Fruit fly (Drosophila melanogaster) whole organism, embryonic: Measurements from ENCODE around the gene Naxd.
A peak's percentile ranks its signal among the peaks of the same experiment; 100 is the strongest.

ENCODE experiments used
- CG10543 ChIP-seq: fragments of 200-800 bp; sonication (Bioruptor generic); optimal IDR thresholded peaks from 3 replicates; lab custom pipeline; 2017; ENCODE audit warnings: missing biosample characterization, mild to moderate bottlenecking, missing genetic modification characterization, moderate library complexity
- CG11504 ChIP-seq: fragments of 200-800 bp; sonication (Bioruptor generic); optimal IDR thresholded peaks from 3 replicates; lab custom pipeline; 2019; ENCODE audit warnings: missing biosample characterization, mild to moderate bottlenecking, missing genetic modification characterization, moderate library complexity
- CG12155 ChIP-seq: fragments of 200-800 bp; sonication (Bioruptor generic); optimal IDR thresholded peaks from 3 replicates; lab custom pipeline; 2016; ENCODE audit warnings: missing biosample characterization, missing genetic modification characterization
- CG13287 ChIP-seq: fragments of 200-800 bp; sonication (Bioruptor generic); IDR thresholded peaks from 2 replicates; pipeline ENCODE4 v1.3.6; 2022; ENCODE audit warnings: missing biosample characterization, missing genetic modification characterization; ENCODE audit not compliant: partially characterized antibody
- CG13894 ChIP-seq: fragments of 200-800 bp; sonication (Bioruptor generic); optimal IDR thresholded peaks from 3 replicates; lab custom pipeline; 2018; ENCODE audit warnings: missing biosample characterization, mild to moderate bottlenecking, missing genetic modification characterization, moderate library complexity
- CG14710 ChIP-seq: fragments of 200-800 bp; sonication (Bioruptor generic); optimal IDR thresholded peaks from 3 replicates; lab custom pipeline; 2019; ENCODE audit warnings: missing biosample characterization, mild to moderate bottlenecking, missing genetic modification characterization, moderate library complexity
- CG15011 ChIP-seq: fragments of 200-800 bp; sonication (Bioruptor generic); optimal IDR thresholded peaks from 3 replicates; lab custom pipeline; 2018; ENCODE audit warnings: missing biosample characterization, mild to moderate bottlenecking, missing genetic modification characterization
- CG17186 ChIP-seq: fragments of 200-800 bp; sonication (Bioruptor generic); optimal IDR thresholded peaks from 3 replicates; lab custom pipeline; 2017; ENCODE audit warnings: missing biosample characterization, missing genetic modification reagents, missing genetic modification characterization
- CG17385 ChIP-seq: fragments of 200-800 bp; sonication (Bioruptor generic); optimal IDR thresholded peaks from 3 replicates; lab custom pipeline; 2018; ENCODE audit warnings: missing biosample characterization, mild to moderate bottlenecking, missing genetic modification characterization
- CG18599 ChIP-seq: fragments of 200-800 bp; sonication (Bioruptor generic); optimal IDR thresholded peaks from 3 replicates; lab custom pipeline; 2017; ENCODE audit warnings: missing biosample characterization, missing genetic modification characterization, mild to moderate bottlenecking, moderate library complexity, missing genetic modification reagents
- CG31441 ChIP-seq: fragments of 200-800 bp; sonication (Bioruptor generic); IDR thresholded peaks from 2 replicates; pipeline ENCODE4 v1.3.6; 2022; ENCODE audit warnings: missing biosample characterization, missing genetic modification characterization
- CG3163 ChIP-seq: fragments of 200-800 bp; sonication (Bioruptor generic); optimal IDR thresholded peaks from 3 replicates; lab custom pipeline; 2016; ENCODE audit warnings: missing biosample characterization, missing genetic modification characterization
- CG3995 ChIP-seq: fragments of 200-800 bp; sonication (Bioruptor generic); optimal IDR thresholded peaks from 3 replicates; lab custom pipeline; 2016; ENCODE audit warnings: missing biosample characterization, missing genetic modification characterization
- CG4360 ChIP-seq: fragments of 200-800 bp; sonication (Bioruptor generic); IDR thresholded peaks from 2 replicates; pipeline ENCODE4 v1.3.6; 2022; ENCODE audit warnings: missing biosample characterization, missing genetic modification characterization
- CG7928 ChIP-seq: fragments of 200-800 bp; sonication (Bioruptor generic); optimal IDR thresholded peaks from 2 replicates; lab custom pipeline; 2017; ENCODE audit warnings: missing biosample characterization, mild to moderate bottlenecking, missing genetic modification characterization
- CG8281 ChIP-seq: fragments of 200-800 bp; sonication (Bioruptor generic); optimal IDR thresholded peaks from 2 replicates; lab custom pipeline; 2018; ENCODE audit warnings: missing biosample characterization, mild to moderate bottlenecking, missing genetic modification characterization, moderate library complexity
- D ChIP-seq, 2 experiments: fragments of 200-800 bp in 1 of 2; fragments of >200 bp in 1 of 2; sonication (Bioruptor generic) in 1 of 2; optimal IDR thresholded peaks; 2 replicates in 1 of 2; 3 replicates in 1 of 2; lab custom pipeline; 2017; ENCODE audit warnings: mild to moderate bottlenecking in 1 of 2, missing biosample characterization in 1 of 2, missing genetic modification characterization in 1 of 2, missing genetic modification reagents in 1 of 2
- Dbx ChIP-seq: fragments of 200-800 bp; sonication (Bioruptor generic); IDR thresholded peaks from 3 replicates; pipeline ENCODE4 v1.3.6; 2022; ENCODE audit warnings: missing biosample characterization, missing genetic modification characterization
- Eip74EF ChIP-seq, 2 experiments: fragments of 200-800 bp in 1 of 2; fragments of >200 bp in 1 of 2; sonication (Bioruptor generic) in 1 of 2; optimal IDR thresholded peaks; 2 replicates each; lab custom pipeline; 2017 to 2019; ENCODE audit warnings: missing biosample characterization in 2 of 2, missing genetic modification characterization in 2 of 2, mild to moderate bottlenecking in 1 of 2, moderate library complexity in 1 of 2
- Mes4 ChIP-seq: fragments of 200-800 bp; sonication (Bioruptor generic); optimal IDR thresholded peaks from 2 replicates; lab custom pipeline; 2016; ENCODE audit warnings: missing biosample characterization, missing genetic modification characterization
- Neu2 ChIP-seq: fragments of 200-800 bp; sonication (Bioruptor generic); optimal IDR thresholded peaks from 3 replicates; lab custom pipeline; 2016; ENCODE audit warnings: missing biosample characterization, missing genetic modification characterization, borderline replicate concordance
- Rfx ChIP-seq: fragments of 200-800 bp; sonication (Bioruptor generic); IDR thresholded peaks from 2 replicates; pipeline ENCODE4 v1.3.6; 2022; ENCODE audit warnings: missing biosample characterization, missing genetic modification characterization
- Scr ChIP-seq: fragments of 200-800 bp; sonication (Bioruptor generic); IDR thresholded peaks from 2 replicates; pipeline ENCODE4 v1.3.6; 2022; ENCODE audit warnings: missing biosample characterization, missing genetic modification characterization; ENCODE audit not compliant: partially characterized antibody
- Trl ChIP-seq, 3 experiments: fragments of >200 bp in 2 of 3; fragments of 200-800 bp in 1 of 3; sonication (Bioruptor generic) in 1 of 3; optimal IDR thresholded peaks; 2 replicates in 1 of 3; 3 replicates in 2 of 3; lab custom pipeline; 2016 to 2017; ENCODE audit warnings: missing biosample characterization in 1 of 3, missing genetic modification characterization in 1 of 3
- Xrp1 ChIP-seq: fragments of 200-800 bp; sonication (Bioruptor generic); IDR thresholded peaks from 2 replicates; pipeline ENCODE4 v1.3.6; 2022; ENCODE audit warnings: missing biosample characterization, missing genetic modification characterization
- bsh ChIP-seq, 2 experiments: fragments of 200-800 bp; sonication (Bioruptor generic); optimal IDR thresholded peaks; 2 replicates each; lab custom pipeline; 2017 to 2018; ENCODE audit warnings: mild to moderate bottlenecking in 2 of 2, missing biosample characterization in 2 of 2, missing genetic modification characterization in 2 of 2, moderate library complexity in 1 of 2
- eve ChIP-seq, 2 experiments: fragments of >200 bp; optimal IDR thresholded peaks; 2 replicates each; lab custom pipeline; 2017; ENCODE audit warnings: missing biosample characterization in 2 of 2, missing genetic modification characterization in 2 of 2
- gem ChIP-seq: fragments of 200-800 bp; sonication (Bioruptor generic); optimal IDR thresholded peaks from 2 replicates; lab custom pipeline; 2019; ENCODE audit warnings: missing biosample characterization, mild to moderate bottlenecking, missing genetic modification characterization, moderate library complexity
- lab ChIP-seq: fragments of 200-800 bp; sonication (Bioruptor generic); optimal IDR thresholded peaks from 3 replicates; lab custom pipeline; 2017; ENCODE audit warnings: missing biosample characterization, missing genetic modification characterization, mild to moderate bottlenecking, moderate library complexity, missing genetic modification reagents
- mam ChIP-seq: fragments of 200-800 bp; sonication (Bioruptor generic); optimal IDR thresholded peaks from 3 replicates; lab custom pipeline; 2016; ENCODE audit warnings: missing biosample characterization, missing genetic modification characterization
- pita ChIP-seq: fragments of 200-800 bp; sonication (Bioruptor generic); optimal IDR thresholded peaks from 2 replicates; lab custom pipeline; 2017; ENCODE audit warnings: missing biosample characterization, mild to moderate bottlenecking, missing genetic modification characterization
- prd ChIP-seq, 3 experiments: fragments of >200 bp in 2 of 3; fragments of 200-800 bp in 1 of 3; sonication (Bioruptor generic) in 1 of 3; optimal IDR thresholded peaks in 2 of 3; IDR thresholded peaks in 1 of 3; 2 replicates in 2 of 3; 3 replicates in 1 of 3; pipeline versions ENCODE4 v1.3.6 to Lab custom; 2017 to 2022; ENCODE audit warnings: missing biosample characterization in 1 of 3, missing genetic modification characterization in 1 of 3
- rib ChIP-seq: fragments of 200-800 bp; sonication (Bioruptor generic); IDR thresholded peaks from 2 replicates; pipeline ENCODE4 v1.3.6; 2022; ENCODE audit warnings: missing biosample characterization, missing genetic modification characterization
- sc ChIP-seq, 3 experiments: fragments of >200 bp in 2 of 3; fragments of 200-800 bp in 1 of 3; sonication (Bioruptor generic) in 1 of 3; optimal IDR thresholded peaks; 2 replicates in 2 of 3; 3 replicates in 1 of 3; lab custom pipeline; 2017; ENCODE audit warnings: mild to moderate bottlenecking in 1 of 3, missing biosample characterization in 1 of 3, missing genetic modification characterization in 1 of 3, missing genetic modification reagents in 1 of 3
- schlank ChIP-seq: fragments of 200-800 bp; sonication (Bioruptor generic); optimal IDR thresholded peaks from 2 replicates; lab custom pipeline; 2018; ENCODE audit warnings: missing biosample characterization, mild to moderate bottlenecking, missing genetic modification characterization
- sens ChIP-seq: fragments of 200-800 bp; sonication (Bioruptor generic); peaks from one replicate; lab custom pipeline; 2016; ENCODE audit warnings: missing biosample characterization, missing genetic modification characterization
- unpg ChIP-seq: fragments of 200-800 bp; sonication (Bioruptor generic); optimal IDR thresholded peaks from 3 replicates; lab custom pipeline; 2018; ENCODE audit warnings: missing biosample characterization, mild to moderate bottlenecking, missing genetic modification characterization, moderate library complexity
- wdn ChIP-seq: fragments of 200-800 bp; sonication (Bioruptor generic); IDR thresholded peaks from 2 replicates; pipeline ENCODE4 v1.3.6; 2022; ENCODE audit warnings: missing biosample characterization, missing genetic modification characterization
- zfh2 ChIP-seq: fragments of 200-800 bp; sonication (Bioruptor generic); optimal IDR thresholded peaks from 2 replicates; lab custom pipeline; 2016; ENCODE audit warnings: missing biosample characterization, missing genetic modification characterization

The Naxd gene

dm6 chr3L:19071173-19071844, 26.2 kb downstream of the Naxd start (continued):
- no peak for TF ChIP-seq sc (optimal IDR thresholded peaks at IDR 0.05; lab: Kevin White, UChicago)
- no peak for TF ChIP-seq sc (GFP tag; optimal IDR thresholded peaks at IDR 0.05; lab: Kevin White, UChicago)
- peak; percentile 45 for TF ChIP-seq gem (tag; lab: Kevin White, UChicago)
- no peak for TF ChIP-seq CG4360 (GFP tag; lab: Robert Waterston, UW)
- TF ChIP-seq Eip74EF (GFP tag; optimal IDR thresholded peaks at IDR 0.05; lab: Kevin White, UChicago): peak in 1 of 2 experiments; percentile 45
- TF ChIP-seq CG13287: peak; percentile 30; the same call in 1 of the 2 replicates
- TF ChIP-seq Dbx (GFP tag; lab: Robert Waterston, UW): 0 out of 3 replicates have a peak, but pooled peaks have one; percentile 33
- no peak for TF ChIP-seq CG14710 (tag; lab: Kevin White, UChicago)
- no peak for TF ChIP-seq CG3163 (GFP tag; lab: Kevin White, UChicago)
- peak; percentile 44; the same call in 1 of the 2 replicates for TF ChIP-seq wdn
- no peak for TF ChIP-seq CG15011
- TF ChIP-seq mam (GFP tag; lab: Kevin White, UChicago): peak; percentile 21
- no peak for TF ChIP-seq Scr (GFP tag; lab: Robert Waterston, UW)
- peak in 1 of 2 experiments; percentile 53 for TF ChIP-seq eve (GFP tag; optimal IDR thresholded peaks at IDR 0.05; lab: Kevin White, UChicago)
- no peak for TF ChIP-seq Trl (optimal IDR thresholded peaks at IDR 0.05; lab: Kevin White, UChicago)
- no peak for TF ChIP-seq Trl (GFP tag; optimal IDR thresholded peaks at IDR 0.05; lab: Kevin White, UChicago)
- peak; percentile 41 for TF ChIP-seq CG11504 (tag; lab: Kevin White, UChicago)
- TF ChIP-seq lab (GFP tag; lab: Kevin White, UChicago): peak; percentile 79
- peak; percentile 71 for TF ChIP-seq sens (GFP tag; lab: Kevin White, UChicago)
- peak; percentile 64 for TF ChIP-seq Rfx (GFP tag; lab: Robert Waterston, UW)
- TF ChIP-seq CG18599 (GFP tag; lab: Kevin White, UChicago): peak; percentile 78
- TF ChIP-seq rib (GFP tag; lab: Robert Waterston, UW): peak; percentile 76; the same call in 1 of the 2 replicates
- TF ChIP-seq D (optimal IDR thresholded peaks at IDR 0.05; lab: Kevin White, UChicago): no peak
- peak; percentile 6 for TF ChIP-seq D (GFP tag; optimal IDR thresholded peaks at IDR 0.05; lab: Kevin White, UChicago)
- peak; percentile 0 for TF ChIP-seq CG17385 (GFP tag; lab: Kevin White, UChicago)
- TF ChIP-seq Mes4 (GFP tag; lab: Kevin White, UChicago): no peak
- TF ChIP-seq Neu2 (GFP tag; lab: Kevin White, UChicago): no peak
- peak; percentile 41; the same call in 1 of the 2 replicates for TF ChIP-seq Xrp1 (GFP tag; lab: Robert Waterston, UW)
- TF ChIP-seq CG8281 (tag; lab: Kevin White, UChicago): peak; percentile 54
- no peak for TF ChIP-seq CG12155 (GFP tag; lab: Kevin White, UChicago)
- peak; percentile 49 for TF ChIP-seq schlank (tag; lab: Kevin White, UChicago)
- no peak for TF ChIP-seq bsh (GFP tag; optimal IDR thresholded peaks at IDR 0.05; lab: Kevin White, UChicago)
- TF ChIP-seq CG31441 (GFP tag; lab: Robert Waterston, UW): 0 out of 2 replicates have a peak, but pooled peaks have one; percentile 22
- TF ChIP-seq unpg (GFP tag; lab: Kevin White, UChicago): peak; percentile 30
- TF ChIP-seq CG7928 (GFP tag; lab: Kevin White, UChicago): no peak
- peak; percentile 78 for TF ChIP-seq CG13894
- TF ChIP-seq zfh2 (GFP tag; lab: Kevin White, UChicago): peak; percentile 23
- TF ChIP-seq CG10543: peak; percentile 69
- TF ChIP-seq prd (optimal IDR thresholded peaks at IDR 0.05; lab: Kevin White, UChicago): no peak
- peak; percentile 48; the same call in 1 of the 3 replicates for TF ChIP-seq prd (GFP tag; IDR thresholded peaks at IDR 0.05; lab: Robert Waterston, UW)
- no peak for TF ChIP-seq pita (GFP tag; lab: Kevin White, UChicago)
- no peak for TF ChIP-seq CG17186
- TF ChIP-seq CG3995: peak; percentile 0
